Worm (Caenorhabditis elegans) whole organism, L4/young adult: ENCODE measurements around the gene C36A4.4.
"Not testable (repeated sequence)": the region's sequence is repeated elsewhere in the genome, so short reads cannot be mapped to it uniquely, and the experiment has no call there.

ENCODE experiments used
- W03F9.2 ChIP-seq: fragments of 150-350 bp; optimal IDR thresholded peaks from 2 replicates; lab custom pipeline; 2014; ENCODE audit warnings: missing biosample characterization, missing genetic modification characterization
- him-1 ChIP-seq: sonication (generic microtip); optimal IDR thresholded peaks from 2 replicates; lab custom pipeline; 2016; ENCODE audit warnings: missing genotype, missing genetic modification reagents, missing genetic modification characterization, missing compliant biosample characterization

- TF ChIP-seq W03F9.2, him-1 (tag; lab: Kevin White, UChicago): not testable (repeated sequence)
These were observed at the start of gene C36A4.4 for ce11 chrIII:3843514-3843913.
